Worm (Caenorhabditis elegans) whole organism, late embryonic: ENCODE data around the gene K05F1.14.
"Not testable (repeated sequence)": the region's sequence is repeated elsewhere in the genome, so short reads cannot be mapped to it uniquely, and the experiment has no call there.

Source experiments
- C08G9.2 ChIP-seq: sonication (generic microtip); optimal IDR thresholded peaks from 2 replicates; lab custom pipeline; 2016; ENCODE audit warnings: mild to moderate bottlenecking, missing genetic modification characterization, moderate library complexity, missing compliant biosample characterization
- C38D4.7 ChIP-seq: fragments of 200-800 bp; sonication (Bioruptor generic); optimal IDR thresholded peaks from 2 replicates; lab custom pipeline; 2018; ENCODE audit warnings: mild to moderate bottlenecking, missing genetic modification characterization, moderate library complexity, missing compliant biosample characterization
- T23F11.4 ChIP-seq: fragments of 200-800 bp; sonication (Bioruptor generic); optimal IDR thresholded peaks from 2 replicates; lab custom pipeline; 2018; ENCODE audit warnings: mild to moderate bottlenecking, missing genetic modification characterization, missing compliant biosample characterization
- Y22D7AL.16 ChIP-seq: sonication (generic microtip); optimal IDR thresholded peaks from 2 replicates; lab custom pipeline; 2016; ENCODE audit warnings: missing genetic modification characterization, missing compliant biosample characterization
- ceh-14 ChIP-seq: sonication (generic microtip); optimal IDR thresholded peaks from 2 replicates; lab custom pipeline; 2016; ENCODE audit warnings: missing genotype, missing genetic modification characterization, missing compliant biosample characterization
- ceh-18 ChIP-seq: sonication (generic microtip); optimal IDR thresholded peaks from 2 replicates; lab custom pipeline; 2016; ENCODE audit warnings: missing genetic modification characterization, missing compliant biosample characterization
- ceh-19 ChIP-seq: fragments of 200-800 bp; sonication (Bioruptor generic); optimal IDR thresholded peaks from 2 replicates; lab custom pipeline; 2018; ENCODE audit warnings: mild to moderate bottlenecking, missing genetic modification characterization, missing compliant biosample characterization
- ceh-24 ChIP-seq: sonication (generic microtip); optimal IDR thresholded peaks from 2 replicates; lab custom pipeline; 2016; ENCODE audit warnings: mild to moderate bottlenecking, missing genetic modification characterization, missing compliant biosample characterization
- ceh-31 ChIP-seq: sonication (generic microtip); optimal IDR thresholded peaks from 2 replicates; lab custom pipeline; 2016; ENCODE audit warnings: missing genetic modification characterization, missing compliant biosample characterization
- ceh-45 ChIP-seq: fragments of 200-800 bp; sonication (Bioruptor generic); IDR thresholded peaks from 2 replicates; pipeline ENCODE4 v1.3.6; 2022; ENCODE audit warnings: missing genetic modification reagents, missing genetic modification characterization, missing compliant biosample characterization
- dmd-4 ChIP-seq: sonication (generic microtip); optimal IDR thresholded peaks from 2 replicates; lab custom pipeline; 2016; ENCODE audit warnings: borderline replicate concordance, missing genetic modification characterization, missing compliant biosample characterization
- ets-4 ChIP-seq: sonication (generic microtip); optimal IDR thresholded peaks from 2 replicates; lab custom pipeline; 2016; ENCODE audit warnings: missing genetic modification characterization, missing compliant biosample characterization
- eyg-1 ChIP-seq: sonication (generic microtip); optimal IDR thresholded peaks from 2 replicates; lab custom pipeline; 2016; ENCODE audit warnings: missing genotype, missing genetic modification characterization, missing compliant biosample characterization
- fkh-6 ChIP-seq: sonication (generic microtip); optimal IDR thresholded peaks from 2 replicates; lab custom pipeline; 2016; ENCODE audit warnings: missing genetic modification characterization, missing compliant biosample characterization
- hlh-15 ChIP-seq: sonication (generic microtip); optimal IDR thresholded peaks from 2 replicates; lab custom pipeline; 2016; ENCODE audit warnings: missing genetic modification characterization, missing compliant biosample characterization
- hlh-30 ChIP-seq: sonication (generic microtip); optimal IDR thresholded peaks from 2 replicates; lab custom pipeline; 2017; ENCODE audit warnings: antibody characterized with exemption, missing genetic modification characterization, missing compliant biosample characterization; ENCODE audit not compliant: insufficient read depth
- lin-11 ChIP-seq: fragments of 200-800 bp; sonication (Bioruptor generic); optimal IDR thresholded peaks from 2 replicates; lab custom pipeline; 2018; ENCODE audit warnings: mild to moderate bottlenecking, missing genetic modification characterization, missing compliant biosample characterization
- madf-2 ChIP-seq: sonication (generic microtip); optimal IDR thresholded peaks from 2 replicates; lab custom pipeline; 2017; ENCODE audit warnings: missing genetic modification characterization, missing compliant biosample characterization
- mec-3 ChIP-seq: sonication (generic microtip); optimal IDR thresholded peaks from 2 replicates; lab custom pipeline; 2016; ENCODE audit warnings: borderline replicate concordance, missing genetic modification characterization, missing compliant biosample characterization
- npax-4 ChIP-seq: sonication (generic microtip); optimal IDR thresholded peaks from 2 replicates; lab custom pipeline; 2016; ENCODE audit warnings: missing genetic modification characterization, missing compliant biosample characterization
- odd-2 ChIP-seq: sonication (generic microtip); optimal IDR thresholded peaks from 2 replicates; lab custom pipeline; 2017; ENCODE audit warnings: antibody characterized with exemption, mild to moderate bottlenecking, missing genetic modification characterization, missing compliant biosample characterization
- pat-9 ChIP-seq: fragments of 200-800 bp; sonication (Bioruptor generic); optimal IDR thresholded peaks from 2 replicates; lab custom pipeline; 2018; ENCODE audit warnings: mild to moderate bottlenecking, missing genetic modification characterization, moderate library complexity, missing compliant biosample characterization
- pha-2 ChIP-seq: sonication (generic microtip); optimal IDR thresholded peaks from 2 replicates; lab custom pipeline; 2017; ENCODE audit warnings: mild to moderate bottlenecking, missing genetic modification characterization, missing compliant biosample characterization
- pros-1 ChIP-seq: fragments of 150-350 bp; optimal IDR thresholded peaks from 2 replicates; lab custom pipeline; 2014; ENCODE audit warnings: missing biosample characterization, missing genetic modification reagents, missing genetic modification characterization
- ref-2 ChIP-seq: sonication (generic microtip); optimal IDR thresholded peaks from 2 replicates; lab custom pipeline; 2016; ENCODE audit warnings: missing genetic modification characterization, missing compliant biosample characterization
- rnt-1 ChIP-seq: sonication (generic microtip); optimal IDR thresholded peaks from 2 replicates; lab custom pipeline; 2016; ENCODE audit warnings: missing genetic modification characterization, missing compliant biosample characterization
- syd-9 ChIP-seq: sonication (generic microtip); optimal IDR thresholded peaks from 2 replicates; lab custom pipeline; 2016; ENCODE audit warnings: mild to moderate bottlenecking, missing genetic modification characterization, moderate library complexity, missing compliant biosample characterization
- tbx-7 ChIP-seq: sonication (generic microtip); optimal IDR thresholded peaks from 2 replicates; lab custom pipeline; 2016; ENCODE audit warnings: missing genotype, missing genetic modification characterization, missing compliant biosample characterization
- unc-3 ChIP-seq, 2 experiments: fragments of 200-800 bp in 1 of 2; sonication (Bioruptor generic) in 1 of 2; sonication (generic microtip) in 1 of 2; conservative IDR thresholded peaks in 1 of 2; optimal IDR thresholded peaks in 1 of 2; 2 replicates each; pipeline versions ENCODE4 v1.3.6 to Lab custom; 2016 to 2022; ENCODE audit warnings: missing compliant biosample characterization in 2 of 2, missing genetic modification characterization in 2 of 2, missing genetic modification reagents in 1 of 2
- unc-42 ChIP-seq: sonication (generic microtip); optimal IDR thresholded peaks from 2 replicates; lab custom pipeline; 2016; ENCODE audit warnings: missing genotype, missing genetic modification characterization, missing compliant biosample characterization
- unc-55 ChIP-seq: sonication (generic microtip); optimal IDR thresholded peaks from 2 replicates; lab custom pipeline; 2017; ENCODE audit warnings: missing biosample characterization, missing genetic modification reagents, missing genetic modification characterization
- ztf-16 ChIP-seq: sonication (generic microtip); optimal IDR thresholded peaks from 2 replicates; lab custom pipeline; 2017; ENCODE audit warnings: missing genetic modification characterization, missing compliant biosample characterization

The K05F1.14 gene

DNA sequence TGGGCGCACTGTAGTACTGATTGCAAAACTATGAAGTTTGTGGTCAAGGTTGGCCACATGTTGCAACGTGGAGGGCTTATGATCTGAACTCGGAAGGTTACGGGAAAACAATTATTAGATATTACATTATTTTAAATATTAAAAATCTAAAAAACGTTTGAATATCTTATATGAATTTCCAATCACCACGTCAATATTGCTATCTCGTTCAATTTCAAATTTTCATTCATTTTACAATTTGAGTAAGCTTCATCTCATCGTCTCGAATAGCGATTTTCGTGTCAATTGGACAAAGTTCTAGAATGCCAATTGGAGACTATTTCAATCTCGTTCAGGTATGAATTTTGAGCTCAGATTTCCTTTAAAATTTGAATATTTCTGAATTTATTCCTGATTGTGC is 24.0 kb upstream of the K05F1.14 start, which contains the start of gene ZK1248.20:
Gene ZK1248.20, plus strand, starts transcription at position 301 of the 400 bp plus-strand sequence.
- TF ChIP-seq ets-4 (no peak), unc-3 (GFP tag; conservative IDR thresholded peaks at IDR 0.05; lab: Robert Waterston, UW) (no peak), unc-3 (tag; optimal IDR thresholded peaks at IDR 0.05; lab: Kevin White, UChicago) (no peak), pros-1 (tag; lab: Kevin White, UChicago) (no peak), dmd-4 (tag; lab: Kevin White, UChicago) (no peak), madf-2 (tag; lab: Kevin White, UChicago) (no peak), eyg-1 (no peak), hlh-30 (tag; lab: Kevin White, UChicago) (no peak), ceh-18 (tag; lab: Kevin White, UChicago) (no peak), ceh-14 (no peak), unc-55 (no peak), ztf-16 (tag; lab: Kevin White, UChicago) (no peak), ceh-19 (GFP tag; lab: Kevin White, UChicago) (no peak)

DNA sequence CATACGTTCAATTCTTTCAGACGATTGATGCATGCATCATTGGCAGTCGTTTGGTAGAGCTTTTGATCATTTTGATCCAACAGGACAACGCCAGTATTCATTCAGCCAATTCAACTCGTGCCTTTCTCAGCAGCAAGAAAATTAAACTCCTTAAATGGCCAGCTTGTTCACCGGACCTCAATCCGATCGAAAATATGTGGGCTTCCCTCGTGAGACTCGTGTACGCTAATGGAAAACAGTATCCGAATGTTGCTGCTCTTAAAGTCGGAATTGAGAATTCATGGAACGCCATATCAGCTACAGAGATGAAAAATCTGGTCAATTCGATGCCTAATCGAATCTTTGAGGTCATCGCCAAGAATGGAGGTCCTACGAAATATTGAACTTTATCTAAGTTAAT is 23.0 kb upstream of the K05F1.14 start, which contains the start of gene wago-5:
Gene wago-5, minus strand, starts transcription at position 101 of the 400 bp plus-strand sequence.
- TF ChIP-seq rnt-1, ceh-24, dmd-4 (tag; lab: Kevin White, UChicago): not testable (repeated sequence)

DNA sequence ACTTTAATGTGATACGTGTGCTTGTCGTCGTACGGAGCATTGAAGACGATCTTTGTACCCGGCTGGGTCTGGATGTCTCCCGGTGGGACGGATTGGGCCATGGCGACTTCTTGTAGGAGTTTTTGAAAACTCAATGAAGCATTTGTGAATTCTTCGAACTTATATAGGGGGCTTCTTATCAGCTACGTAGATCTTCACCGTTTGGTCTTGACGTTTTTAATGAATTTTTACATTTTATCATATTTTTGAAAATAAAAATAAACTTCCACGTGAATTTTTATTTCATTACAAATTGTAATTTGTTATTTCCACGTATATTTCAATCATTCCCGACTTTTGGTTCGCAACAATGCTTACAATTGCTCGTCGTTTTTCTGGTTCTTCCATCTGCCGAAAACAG is 17.8 kb upstream of the K05F1.14 start, which contains the start of the genes msp-64 and ZK1248.5:
Gene msp-64, minus strand, starts transcription at position 101 of the 400 bp plus-strand sequence.
Gene ZK1248.5, plus strand, starts transcription at position 285 of the 400 bp plus-strand sequence.
- TF ChIP-seq ref-2 (tag; lab: Kevin White, UChicago) (no peak), ceh-31 (tag; lab: Kevin White, UChicago) (no peak), hlh-15 (tag; lab: Kevin White, UChicago) (no peak), tbx-7 (no peak), C08G9.2 (no peak), fkh-6 (tag; lab: Kevin White, UChicago) (no peak), ceh-45 (GFP tag; lab: Robert Waterston, UW) (no peak), madf-2 (tag; lab: Kevin White, UChicago) (no peak)
- TF ChIP-seq, all 69 proteins: peak for 0

DNA sequence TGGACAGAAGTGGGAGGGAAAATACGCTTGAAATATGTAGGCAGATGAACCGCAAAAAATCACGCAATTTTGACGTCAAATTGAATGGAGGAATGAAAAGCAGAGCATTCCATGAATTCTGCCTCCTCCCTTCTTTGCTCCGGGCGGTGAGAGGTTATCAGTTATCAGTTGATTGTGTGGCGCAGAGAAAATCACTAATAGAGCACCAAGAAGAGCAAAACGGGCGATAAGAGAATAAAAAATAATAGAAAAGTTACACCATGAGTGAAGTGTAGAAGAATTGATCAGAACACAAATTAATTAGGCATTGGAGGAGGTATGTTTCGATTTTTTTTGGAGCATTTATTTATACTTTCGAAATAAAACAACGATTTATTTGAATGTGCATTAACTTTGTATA is 14.2 kb upstream of the K05F1.14 start:
- no peak for TF ChIP-seq mec-3 (tag; lab: Kevin White, UChicago)
- TF ChIP-seq ref-2 (tag; lab: Kevin White, UChicago): no peak
- TF ChIP-seq tbx-7: no peak
- TF ChIP-seq pha-2 (tag; lab: Kevin White, UChicago): no peak
- TF ChIP-seq lin-11: no peak
- no peak for TF ChIP-seq syd-9
- no peak for TF ChIP-seq npax-4 (tag; lab: Kevin White, UChicago)
- no peak for TF ChIP-seq unc-42 (tag; lab: Kevin White, UChicago)
- no peak for TF ChIP-seq odd-2
- TF ChIP-seq T23F11.4 (GFP tag; lab: Kevin White, UChicago): no peak
- no peak for TF ChIP-seq pat-9
- TF ChIP-seq madf-2 (tag; lab: Kevin White, UChicago): no peak

DNA sequence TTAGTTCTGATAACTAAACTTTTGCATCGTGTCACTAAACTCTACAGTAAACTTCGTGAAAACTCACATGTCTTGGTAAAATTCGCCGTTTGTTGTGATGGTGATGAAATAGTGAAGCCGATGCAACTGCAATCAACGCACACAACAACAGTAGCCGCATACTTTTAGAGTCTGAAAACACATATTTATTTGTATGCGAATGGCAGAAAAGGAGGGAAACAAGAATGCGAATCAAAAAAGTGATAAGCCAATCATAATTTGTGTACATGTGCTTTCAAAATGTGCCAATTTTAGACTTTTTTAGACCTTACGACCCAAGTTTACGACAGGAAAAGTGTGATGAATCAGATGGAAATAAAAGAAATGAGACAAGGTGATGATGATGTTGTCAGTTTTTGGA is 12.9 kb upstream of the K05F1.14 start, which contains the start of gene K05F1.10:
Gene K05F1.10, minus strand, starts transcription at position 171 of the 400 bp plus-strand sequence.
- TF ChIP-seq Y22D7AL.16 (no peak), C38D4.7 (no peak)
